Fruit fly (Drosophila melanogaster) whole organism, embryonic: ENCODE results near the gene Mo25.

Source experiments
- Asciz ChIP-seq: fragments of 200-800 bp; sonication (Bioruptor generic); optimal IDR thresholded peaks from 2 replicates; lab custom pipeline; 2017; ENCODE audit warnings: missing biosample characterization, mild to moderate bottlenecking, missing genetic modification characterization, missing genetic modification reagents
- Awh ChIP-seq: fragments of 200-800 bp; sonication (Bioruptor generic); IDR thresholded peaks from 2 replicates; pipeline ENCODE4, ENCODE4 v1.3.6; 2022; ENCODE audit warnings: missing biosample characterization, missing genetic modification characterization
- B-H2 ChIP-seq: fragments of 200-800 bp; sonication (Bioruptor generic); optimal IDR thresholded peaks from 2 replicates; lab custom pipeline; 2018; ENCODE audit warnings: missing biosample characterization, mild to moderate bottlenecking, missing genetic modification characterization
- C15 ChIP-seq: fragments of 200-800 bp; sonication (Bioruptor generic); IDR thresholded peaks from 3 replicates; pipeline ENCODE4 v1.3.6; 2022; ENCODE audit warnings: missing biosample characterization, missing genetic modification characterization
- CG10274 ChIP-seq: fragments of 200-800 bp; sonication (Bioruptor generic); optimal IDR thresholded peaks from 3 replicates; lab custom pipeline; 2017; ENCODE audit warnings: missing biosample characterization, mild to moderate bottlenecking, missing genetic modification characterization
- CG12219 ChIP-seq: fragments of 200-800 bp; sonication (Bioruptor generic); optimal IDR thresholded peaks from 3 replicates; lab custom pipeline; 2018; ENCODE audit warnings: missing biosample characterization, mild to moderate bottlenecking, missing genetic modification characterization
- CG12942 ChIP-seq: fragments of 200-800 bp; sonication (Bioruptor generic); optimal IDR thresholded peaks from 3 replicates; lab custom pipeline; 2016; ENCODE audit warnings: missing biosample characterization, missing genetic modification characterization
- CG17568 ChIP-seq: fragments of 200-800 bp; sonication (Bioruptor generic); optimal IDR thresholded peaks from 2 replicates; lab custom pipeline; 2018; ENCODE audit warnings: missing biosample characterization, mild to moderate bottlenecking, missing genetic modification characterization, moderate library complexity
- CG1792 ChIP-seq: fragments of 200-800 bp; sonication (Bioruptor generic); optimal IDR thresholded peaks from 2 replicates; lab custom pipeline; 2016; ENCODE audit warnings: missing biosample characterization, missing genetic modification characterization
- CG2875 ChIP-seq: fragments of 200-800 bp; sonication (Bioruptor generic); optimal IDR thresholded peaks from 2 replicates; lab custom pipeline; 2017; ENCODE audit warnings: missing biosample characterization, mild to moderate bottlenecking, missing genetic modification characterization, missing genetic modification reagents
- CG3995 ChIP-seq: fragments of 200-800 bp; sonication (Bioruptor generic); optimal IDR thresholded peaks from 3 replicates; lab custom pipeline; 2016; ENCODE audit warnings: missing biosample characterization, missing genetic modification characterization
- CG43689 ChIP-seq: fragments of 200-800 bp; sonication (Bioruptor generic); IDR thresholded peaks from 2 replicates; pipeline ENCODE4 v1.3.6; 2022; ENCODE audit warnings: missing biosample characterization, missing genetic modification characterization
- CG6175 ChIP-seq: fragments of 200-800 bp; sonication (Bioruptor generic); IDR thresholded peaks from 3 replicates; pipeline ENCODE4 v1.3.6; 2022; ENCODE audit warnings: missing biosample characterization, missing genetic modification characterization
- CG6689 ChIP-seq: fragments of 200-800 bp; sonication (Bioruptor generic); IDR thresholded peaks from 2 replicates; pipeline ENCODE4 v1.3.6; 2022; ENCODE audit warnings: missing biosample characterization, missing genetic modification characterization
- CG7372 ChIP-seq: fragments of 200-800 bp; sonication (Bioruptor generic); IDR thresholded peaks from 2 replicates; pipeline ENCODE4 v1.3.6; 2022; ENCODE audit warnings: missing biosample characterization, missing genetic modification characterization
- CG7745 ChIP-seq: fragments of 200-800 bp; sonication (Bioruptor generic); optimal IDR thresholded peaks from 2 replicates; lab custom pipeline; 2018; ENCODE audit warnings: missing biosample characterization, mild to moderate bottlenecking, missing genetic modification characterization, moderate library complexity
- CG7963 ChIP-seq: fragments of 200-800 bp; sonication (Bioruptor generic); IDR thresholded peaks from 3 replicates; pipeline ENCODE4 v1.3.6; 2022; ENCODE audit warnings: missing biosample characterization, missing genetic modification characterization; ENCODE audit not compliant: partially characterized antibody
- CG8478 ChIP-seq: fragments of >200 bp; optimal IDR thresholded peaks from 2 replicates; lab custom pipeline; 2018
- CG9609 ChIP-seq: fragments of 200-800 bp; sonication (Bioruptor generic); optimal IDR thresholded peaks from 3 replicates; lab custom pipeline; 2016; ENCODE audit warnings: missing biosample characterization, missing genetic modification characterization
- Deaf1 ChIP-seq: fragments of 200-800 bp; optimal IDR thresholded peaks from 3 replicates; lab custom pipeline; 2019; ENCODE audit warnings: missing biosample characterization, mild to moderate bottlenecking, missing genetic modification characterization, moderate library complexity
- Dp ChIP-seq: fragments of 200-800 bp; sonication (Bioruptor generic); optimal IDR thresholded peaks from 2 replicates; lab custom pipeline; 2018; ENCODE audit warnings: missing biosample characterization, mild to moderate bottlenecking, missing genetic modification characterization, moderate library complexity
- HLH4C ChIP-seq: fragments of 200-800 bp; sonication (Bioruptor generic); IDR thresholded peaks from 3 replicates; pipeline ENCODE4 v1.3.6; 2022; ENCODE audit warnings: missing biosample characterization, missing genetic modification characterization; ENCODE audit not compliant: partially characterized antibody
- NFAT ChIP-seq: fragments of 200-800 bp; sonication (Bioruptor generic); IDR thresholded peaks from 2 replicates; pipeline ENCODE4 v1.3.6; 2022; ENCODE audit warnings: missing biosample characterization, missing genetic modification characterization
- Nf-YB ChIP-seq: fragments of 200-800 bp; sonication (Bioruptor generic); optimal IDR thresholded peaks from 3 replicates; lab custom pipeline; 2019; ENCODE audit warnings: missing biosample characterization, mild to moderate bottlenecking, missing genetic modification characterization, moderate library complexity
- Ravus ChIP-seq: fragments of 200-800 bp; sonication (Bioruptor generic); IDR thresholded peaks from 2 replicates; pipeline ENCODE4 v1.3.6; 2022; ENCODE audit warnings: missing biosample characterization, missing genetic modification characterization
- Scr ChIP-seq: fragments of 200-800 bp; sonication (Bioruptor generic); IDR thresholded peaks from 2 replicates; pipeline ENCODE4 v1.3.6; 2022; ENCODE audit warnings: missing biosample characterization, missing genetic modification characterization; ENCODE audit not compliant: partially characterized antibody
- Six4 ChIP-seq: fragments of 200-800 bp; sonication (Bioruptor generic); optimal IDR thresholded peaks from 2 replicates; lab custom pipeline; 2016; ENCODE audit warnings: missing biosample characterization, missing genetic modification characterization
- Usf ChIP-seq: fragments of 200-800 bp; sonication (Bioruptor generic); optimal IDR thresholded peaks from 2 replicates; lab custom pipeline; 2017; ENCODE audit warnings: missing genotype, missing biosample characterization, missing genetic modification characterization
- aop ChIP-seq: fragments of 200-800 bp; sonication (Bioruptor generic); IDR thresholded peaks from 2 replicates; pipeline ENCODE4 v1.3.6; 2022; ENCODE audit warnings: missing biosample characterization, missing genetic modification characterization
- ash1 ChIP-seq: fragments of 200-800 bp; sonication (Bioruptor generic); optimal IDR thresholded peaks from 2 replicates; lab custom pipeline; 2018; ENCODE audit warnings: missing biosample characterization, mild to moderate bottlenecking, missing genetic modification characterization
- ato ChIP-seq: fragments of 200-800 bp; sonication (Bioruptor generic); IDR thresholded peaks from 2 replicates; pipeline ENCODE4 v1.3.6; 2022; ENCODE audit warnings: missing biosample characterization, missing genetic modification characterization; ENCODE audit not compliant: partially characterized antibody
- bbx ChIP-seq: fragments of 200-800 bp; sonication (Bioruptor generic); IDR thresholded peaks from 2 replicates; pipeline ENCODE4 v1.3.6; 2022; ENCODE audit warnings: missing biosample characterization, missing genetic modification characterization; ENCODE audit not compliant: partially characterized antibody
- br ChIP-seq: fragments of >200 bp; optimal IDR thresholded peaks from 2 replicates; lab custom pipeline; 2017
- crc ChIP-seq: fragments of 200-800 bp; sonication (Bioruptor generic); optimal IDR thresholded peaks from 2 replicates; lab custom pipeline; 2016; ENCODE audit warnings: missing biosample characterization, missing genetic modification characterization
- crol ChIP-seq: fragments of 200-800 bp; sonication (Bioruptor generic); IDR thresholded peaks from 2 replicates; pipeline ENCODE4 v1.3.6; 2022; ENCODE audit warnings: missing biosample characterization, missing genetic modification characterization
- dysf ChIP-seq: fragments of 200-800 bp; sonication (Bioruptor generic); IDR thresholded peaks from 3 replicates; pipeline ENCODE4 v1.3.6; 2022; ENCODE audit warnings: missing biosample characterization, missing genetic modification characterization
- en ChIP-seq: fragments of 200-800 bp; sonication (Bioruptor generic); optimal IDR thresholded peaks from 2 replicates; lab custom pipeline; 2016; ENCODE audit warnings: missing biosample characterization, missing genetic modification characterization
- hth ChIP-seq: fragments of >200 bp; optimal IDR thresholded peaks from 2 replicates; lab custom pipeline; 2017; ENCODE audit warnings: inconsistent platforms
- jing ChIP-seq: fragments of 200-800 bp; sonication (Bioruptor generic); optimal IDR thresholded peaks from 2 replicates; lab custom pipeline; 2018; ENCODE audit warnings: missing biosample characterization, mild to moderate bottlenecking, missing genetic modification characterization
- maf-S ChIP-seq: fragments of 200-800 bp; sonication (Bioruptor generic); optimal IDR thresholded peaks from 2 replicates; lab custom pipeline; 2016; ENCODE audit warnings: missing biosample characterization, missing genetic modification characterization
- mirr ChIP-seq: fragments of 200-800 bp; sonication (Bioruptor generic); optimal IDR thresholded peaks from 3 replicates; lab custom pipeline; 2018; ENCODE audit warnings: missing biosample characterization, mild to moderate bottlenecking, missing genetic modification characterization
- pan ChIP-seq, 4 experiments: fragments of >200 bp in 3 of 4; fragments of 200-800 bp in 1 of 4; sonication (Bioruptor generic) in 1 of 4; optimal IDR thresholded peaks in 3 of 4; IDR thresholded peaks in 1 of 4; 2 replicates each; pipeline versions ENCODE4 v1.3.6 to Lab custom; 2017 to 2022; ENCODE audit warnings: missing biosample characterization in 2 of 4, missing genetic modification characterization in 2 of 4, mixed read lengths in 1 of 4
- repo ChIP-seq: fragments of 200-800 bp; sonication (Bioruptor generic); optimal IDR thresholded peaks from 2 replicates; lab custom pipeline; 2016; ENCODE audit warnings: missing biosample characterization, missing genetic modification characterization
- salm ChIP-seq: fragments of 200-800 bp; sonication (Bioruptor generic); optimal IDR thresholded peaks from 2 replicates; lab custom pipeline; 2018; ENCODE audit warnings: missing biosample characterization, mild to moderate bottlenecking, missing genetic modification characterization
- sna ChIP-seq: fragments of 200-800 bp; sonication (Bioruptor generic); IDR thresholded peaks from 2 replicates; pipeline ENCODE4 v1.3.6; 2022; ENCODE audit warnings: missing biosample characterization, missing genetic modification characterization; ENCODE audit not compliant: partially characterized antibody
- sob ChIP-seq: fragments of 200-800 bp; sonication (Bioruptor generic); IDR thresholded peaks from 2 replicates; pipeline ENCODE4 v1.3.6; 2022; ENCODE audit warnings: missing biosample characterization, missing genetic modification characterization
- sug ChIP-seq: fragments of 200-800 bp; optimal IDR thresholded peaks from 2 replicates; lab custom pipeline; 2019; ENCODE audit warnings: missing biosample characterization, mild to moderate bottlenecking, missing genetic modification characterization, moderate library complexity
- vfl ChIP-seq: fragments of 200-800 bp; sonication (Bioruptor generic); optimal IDR thresholded peaks from 2 replicates; lab custom pipeline; 2016; ENCODE audit warnings: missing biosample characterization, missing genetic modification characterization
- zfh1 ChIP-seq: fragments of 200-800 bp; sonication (Bioruptor generic); IDR thresholded peaks from 3 replicates; pipeline ENCODE4 v1.3.6; 2022; ENCODE audit warnings: missing biosample characterization, missing genetic modification characterization

Gene Mo25

dm6 chr3L:16582678-16583315, 32.5 kb downstream of the Mo25 start, which contains the start of gene Rpn12 (continued):
- no peak for TF ChIP-seq crol (GFP tag; lab: Robert Waterston, UW)
- no peak for TF ChIP-seq aop (GFP tag; lab: Robert Waterston, UW)
- no peak for TF ChIP-seq CG7745 (tag; lab: Kevin White, UChicago)
- TF ChIP-seq Nf-YB (GFP tag; lab: Kevin White, UChicago): no peak
- TF ChIP-seq B-H2 (GFP tag; lab: Kevin White, UChicago): peak; percentile 34
- no peak for TF ChIP-seq CG6175 (GFP tag; lab: Robert Waterston, UW)
- no peak for TF ChIP-seq CG2875 (GFP tag; lab: Kevin White, UChicago)
- TF ChIP-seq Usf (GFP tag; lab: Kevin White, UChicago): no peak
- TF ChIP-seq CG43689 (GFP tag; lab: Robert Waterston, UW): no peak
- no peak for TF ChIP-seq CG10274 (GFP tag; lab: Kevin White, UChicago)
- no peak for TF ChIP-seq jing (GFP tag; lab: Kevin White, UChicago)
- peak; percentile 82 for TF ChIP-seq bbx (GFP tag; lab: Robert Waterston, UW)
- no peak for TF ChIP-seq mirr
- no peak for TF ChIP-seq repo (GFP tag; lab: Kevin White, UChicago)
- TF ChIP-seq en (GFP tag; lab: Kevin White, UChicago): no peak
- peak; percentile 38 for TF ChIP-seq sug (tag; lab: Kevin White, UChicago)
- peak; percentile 89 for TF ChIP-seq HLH4C (GFP tag; lab: Robert Waterston, UW)
- TF ChIP-seq ato (GFP tag; lab: Robert Waterston, UW): peak; percentile 72
- TF ChIP-seq CG1792 (GFP tag; lab: Kevin White, UChicago): peak; percentile 37
- TF ChIP-seq CG17568 (GFP tag; lab: Kevin White, UChicago): no peak
- TF ChIP-seq CG6689 (GFP tag; lab: Robert Waterston, UW): 0 out of 2 replicates have a peak, but pooled peaks have one; percentile 16
- TF ChIP-seq sob: no peak
- no peak for TF ChIP-seq CG12942 (GFP tag; lab: Kevin White, UChicago)
- TF ChIP-seq Ravus (GFP tag; lab: Robert Waterston, UW): no peak
- no peak for TF ChIP-seq Deaf1 (tag; lab: Kevin White, UChicago)
- TF ChIP-seq Dp (GFP tag; lab: Kevin White, UChicago): peak; percentile 28
- no peak for TF ChIP-seq pan (optimal IDR thresholded peaks at IDR 0.05; lab: Kevin White, UChicago)
- peak in 1 of 2 experiments; percentile 50 for TF ChIP-seq pan (GFP tag; optimal IDR thresholded peaks at IDR 0.05 in 1 of 2, IDR thresholded peaks at IDR 0.05 in 1 of 2)
- no peak for TF ChIP-seq dysf (GFP tag; lab: Robert Waterston, UW)
- no peak for TF ChIP-seq hth (lab: Kevin White, UChicago)
- no peak for TF ChIP-seq Six4

- TF ChIP-seq CG17568 (GFP tag; lab: Kevin White, UChicago) (no peak), CG3995 (GFP tag; lab: Kevin White, UChicago) (peak; percentile 79), zfh1 (GFP tag; lab: Robert Waterston, UW) (no peak), NFAT (GFP tag; lab: Robert Waterston, UW) (peak; percentile 43; the same call in 1 of the 2 replicates), C15 (GFP tag; lab: Robert Waterston, UW) (no peak), salm (tag; lab: Kevin White, UChicago) (no peak), CG7372 (GFP tag; lab: Robert Waterston, UW) (no peak), CG8478 (lab: Kevin White, UChicago) (no peak), vfl (GFP tag; lab: Kevin White, UChicago) (peak; percentile 15), br (no peak), Scr (GFP tag; lab: Robert Waterston, UW) (peak; percentile 91), Awh (GFP tag; lab: Robert Waterston, UW) (no peak), sob (0 out of 2 replicates have a peak, but pooled peaks have one; percentile 20), CG7963 (peak; percentile 64; the same call in 2 of the 3 replicates), sna (GFP tag; lab: Robert Waterston, UW) (peak; percentile 73), crc (no peak), CG12219 (GFP tag; lab: Kevin White, UChicago) (no peak), maf-S (GFP tag; lab: Kevin White, UChicago) (no peak), Ravus (GFP tag; lab: Robert Waterston, UW) (no peak), ash1 (GFP tag; lab: Kevin White, UChicago) (no peak), CG9609 (peak; percentile 36), Asciz (no peak)
These were observed 34.0 kb downstream of the Mo25 start, which contains the start of gene Smn for dm6 chr3L:16581201-16581705. Smn (minus strand) TSS chr3L:16581547.
